Fruit fly (Drosophila melanogaster) whole organism, prepupa: Measurements from ENCODE around the gene CG5888.

Experiments used
- CG11762 ChIP-seq: fragments of 200-800 bp; sonication (Bioruptor generic); optimal IDR thresholded peaks from 3 replicates; lab custom pipeline; 2016; ENCODE audit warnings: missing biosample characterization, missing genetic modification characterization; ENCODE audit not compliant: insufficient read depth
- CG16779 ChIP-seq: fragments of 200-800 bp; sonication (Bioruptor generic); optimal IDR thresholded peaks from 3 replicates; lab custom pipeline; 2017; ENCODE audit warnings: missing biosample characterization, mild to moderate bottlenecking, missing genetic modification characterization
- CG3032 ChIP-seq: fragments of 200-800 bp; optimal IDR thresholded peaks from 2 replicates; lab custom pipeline; 2019; ENCODE audit warnings: missing biosample characterization, mild to moderate bottlenecking, missing genetic modification characterization, moderate library complexity
- CG31627 ChIP-seq: fragments of 200-800 bp; sonication (Bioruptor generic); optimal IDR thresholded peaks from 3 replicates; lab custom pipeline; 2016; ENCODE audit warnings: missing biosample characterization, missing genetic modification characterization
- CG32006 ChIP-seq: fragments of 200-800 bp; sonication (Bioruptor generic); optimal IDR thresholded peaks from 3 replicates; lab custom pipeline; 2017; ENCODE audit warnings: missing biosample characterization, mild to moderate bottlenecking, missing genetic modification characterization
- CG4318 ChIP-seq: fragments of 200-800 bp; sonication (Bioruptor generic); optimal IDR thresholded peaks from 3 replicates; lab custom pipeline; 2017; ENCODE audit warnings: missing biosample characterization, mild to moderate bottlenecking, missing genetic modification characterization
- CG6276 ChIP-seq: fragments of 200-800 bp; sonication (Bioruptor generic); optimal IDR thresholded peaks from 2 replicates; lab custom pipeline; 2017; ENCODE audit warnings: missing biosample characterization, mild to moderate bottlenecking, missing genetic modification characterization
- CG6792 ChIP-seq: fragments of 200-800 bp; sonication (Bioruptor generic); optimal IDR thresholded peaks from 3 replicates; lab custom pipeline; 2016; ENCODE audit warnings: missing biosample characterization, missing genetic modification characterization
- CG6808 ChIP-seq: fragments of 200-800 bp; sonication (Bioruptor generic); optimal IDR thresholded peaks from 3 replicates; lab custom pipeline; 2017; ENCODE audit warnings: missing biosample characterization, missing genetic modification characterization, mild to moderate bottlenecking, moderate library complexity, missing genetic modification reagents
- CG6854 ChIP-seq: fragments of 200-800 bp; sonication (Bioruptor generic); optimal IDR thresholded peaks from 2 replicates; lab custom pipeline; 2017; ENCODE audit warnings: missing biosample characterization, mild to moderate bottlenecking, missing genetic modification characterization
- CG7368 ChIP-seq: fragments of 200-800 bp; sonication (Bioruptor generic); optimal IDR thresholded peaks from 3 replicates; lab custom pipeline; 2016; ENCODE audit warnings: missing biosample characterization, missing genetic modification characterization
- CG8119 ChIP-seq: fragments of 200-800 bp; sonication (Bioruptor generic); IDR thresholded peaks from 3 replicates; pipeline ENCODE4 v1.3.6; 2022; ENCODE audit warnings: missing biosample characterization, missing genetic modification characterization
- CG8319 ChIP-seq: fragments of 200-800 bp; sonication (Bioruptor generic); optimal IDR thresholded peaks from 3 replicates; lab custom pipeline; 2016; ENCODE audit warnings: missing biosample characterization, missing genetic modification characterization
- Eip75B ChIP-seq: fragments of 200-800 bp; sonication (Bioruptor generic); optimal IDR thresholded peaks from 3 replicates; lab custom pipeline; 2016; ENCODE audit warnings: missing biosample characterization, missing genetic modification characterization
- Eip78C ChIP-seq: fragments of 200-800 bp; sonication (Bioruptor generic); peaks from one replicate; lab custom pipeline; 2016; ENCODE audit warnings: missing biosample characterization, missing genetic modification characterization
- Eip93F ChIP-seq: fragments of 200-800 bp; sonication (Bioruptor generic); optimal IDR thresholded peaks from 2 replicates; lab custom pipeline; 2016; ENCODE audit warnings: missing biosample characterization, mild to moderate bottlenecking, missing genetic modification characterization
- Ets21C ChIP-seq: fragments of 200-800 bp; sonication (Bioruptor generic); optimal IDR thresholded peaks from 3 replicates; lab custom pipeline; 2016; ENCODE audit warnings: missing biosample characterization, missing genetic modification characterization
- Ets96B ChIP-seq: fragments of 200-800 bp; optimal IDR thresholded peaks from 2 replicates; lab custom pipeline; 2019; ENCODE audit warnings: missing biosample characterization, mild to moderate bottlenecking, missing genetic modification characterization, moderate library complexity
- Gug ChIP-seq: fragments of 200-800 bp; sonication (Bioruptor generic); IDR thresholded peaks from 2 replicates; pipeline ENCODE4 v1.3.6; 2022; ENCODE audit warnings: missing biosample characterization, missing genetic modification characterization
- Hr39 ChIP-seq: fragments of 200-800 bp; sonication (Bioruptor generic); optimal IDR thresholded peaks from 2 replicates; lab custom pipeline; 2016; ENCODE audit warnings: missing biosample characterization, missing genetic modification characterization
- Hr4 ChIP-seq: fragments of 200-800 bp; sonication (Bioruptor generic); optimal IDR thresholded peaks from 3 replicates; lab custom pipeline; 2016; ENCODE audit warnings: missing biosample characterization, missing genetic modification characterization
- Met ChIP-seq: fragments of 200-800 bp; sonication (Bioruptor generic); optimal IDR thresholded peaks from 3 replicates; lab custom pipeline; 2016; ENCODE audit warnings: missing biosample characterization, missing genetic modification characterization
- Smox ChIP-seq: fragments of 200-800 bp; sonication (Bioruptor generic); optimal IDR thresholded peaks from 3 replicates; lab custom pipeline; 2016; ENCODE audit warnings: missing biosample characterization, missing genetic modification characterization
- Sox102F ChIP-seq: fragments of 200-800 bp; sonication (Bioruptor generic); optimal IDR thresholded peaks from 2 replicates; lab custom pipeline; 2016; ENCODE audit warnings: missing biosample characterization, mild to moderate bottlenecking, missing genetic modification characterization
- Sox14 ChIP-seq: fragments of 200-800 bp; sonication (Bioruptor generic); optimal IDR thresholded peaks from 3 replicates; lab custom pipeline; 2016; ENCODE audit warnings: missing biosample characterization, missing genetic modification characterization
- Sox15 ChIP-seq: fragments of 200-800 bp; sonication (Bioruptor generic); optimal IDR thresholded peaks from 3 replicates; lab custom pipeline; 2016; ENCODE audit warnings: missing biosample characterization, missing genetic modification characterization
- achi ChIP-seq: fragments of 200-800 bp; sonication (Bioruptor generic); optimal IDR thresholded peaks from 3 replicates; lab custom pipeline; 2016; ENCODE audit warnings: missing biosample characterization, missing genetic modification characterization
- acj6 ChIP-seq: fragments of 200-800 bp; sonication (Bioruptor generic); optimal IDR thresholded peaks from 3 replicates; lab custom pipeline; 2016; ENCODE audit warnings: missing biosample characterization, missing genetic modification characterization
- cyc ChIP-seq: fragments of 200-800 bp; sonication (Bioruptor generic); optimal IDR thresholded peaks from 3 replicates; lab custom pipeline; 2016; ENCODE audit warnings: missing biosample characterization, missing genetic modification characterization
- fd59A ChIP-seq: fragments of 200-800 bp; sonication (Bioruptor generic); optimal IDR thresholded peaks from 2 replicates; lab custom pipeline; 2017; ENCODE audit warnings: missing biosample characterization, mild to moderate bottlenecking, missing genetic modification characterization, missing genetic modification reagents
- fd85E ChIP-seq: fragments of 200-800 bp; sonication (Bioruptor generic); optimal IDR thresholded peaks from 3 replicates; lab custom pipeline; 2016; ENCODE audit warnings: missing biosample characterization, missing genetic modification characterization
- fkh ChIP-seq: fragments of 200-800 bp; sonication (Bioruptor generic); optimal IDR thresholded peaks from 3 replicates; lab custom pipeline; 2017; ENCODE audit warnings: missing biosample characterization, mild to moderate bottlenecking, missing genetic modification characterization, moderate library complexity
- lz ChIP-seq: fragments of 200-800 bp; sonication (Bioruptor generic); optimal IDR thresholded peaks from 3 replicates; lab custom pipeline; 2016; ENCODE audit warnings: missing biosample characterization, missing genetic modification characterization
- net ChIP-seq: fragments of 200-800 bp; sonication (Bioruptor generic); optimal IDR thresholded peaks from 3 replicates; lab custom pipeline; 2016; ENCODE audit warnings: missing biosample characterization, missing genetic modification characterization
- pdm3 ChIP-seq: fragments of 200-800 bp; sonication (Bioruptor generic); optimal IDR thresholded peaks from 3 replicates; lab custom pipeline; 2016; ENCODE audit warnings: missing biosample characterization, missing genetic modification characterization
- spab ChIP-seq: fragments of 200-800 bp; sonication (Bioruptor generic); optimal IDR thresholded peaks from 2 replicates; lab custom pipeline; 2017; ENCODE audit warnings: missing biosample characterization, mild to moderate bottlenecking, missing genetic modification characterization, missing genetic modification reagents
- ss ChIP-seq, 2 experiments: fragments of 200-800 bp; sonication (Bioruptor generic); optimal IDR thresholded peaks; 2 replicates in 1 of 2; 3 replicates in 1 of 2; lab custom pipeline; 2017 to 2018; ENCODE audit warnings: mild to moderate bottlenecking in 2 of 2, missing biosample characterization in 2 of 2, missing genetic modification characterization in 2 of 2, moderate library complexity in 1 of 2
- svp ChIP-seq: fragments of 200-800 bp; sonication (Bioruptor generic); peaks from one replicate; lab custom pipeline; 2016; ENCODE audit warnings: missing biosample characterization, missing genetic modification characterization
- vri ChIP-seq: fragments of 200-800 bp; sonication (Bioruptor generic); optimal IDR thresholded peaks from 3 replicates; lab custom pipeline; 2016; ENCODE audit warnings: missing biosample characterization, mild to moderate bottlenecking, missing genetic modification characterization

CG5888 gene

dm6 chr2L:16476517-16476916, 28.2 kb upstream of the CG5888 start (continued):
- TF ChIP-seq CG11762: peak; percentile 44
- peak; percentile 51 for TF ChIP-seq Sox102F (GFP tag; lab: Kevin White, UChicago)
- peak; percentile 52 for TF ChIP-seq Met
- TF ChIP-seq CG6808 (GFP tag; lab: Kevin White, UChicago): no peak
- TF ChIP-seq CG6276 (GFP tag; lab: Kevin White, UChicago): no peak
- TF ChIP-seq spab (GFP tag; lab: Kevin White, UChicago): peak; percentile 17
- TF ChIP-seq Hr4: peak; percentile 21
- peak; percentile 31 for TF ChIP-seq Eip75B (GFP tag; lab: Kevin White, UChicago)
- no peak for TF ChIP-seq Hr39 (GFP tag; lab: Kevin White, UChicago)
- TF ChIP-seq lz (GFP tag; lab: Kevin White, UChicago): peak; percentile 13
- peak; percentile 93 for TF ChIP-seq Eip78C (GFP tag; lab: Kevin White, UChicago)
- peak in 1 of 2 experiments; percentile 41 for TF ChIP-seq ss (GFP tag; optimal IDR thresholded peaks at IDR 0.05; lab: Kevin White, UChicago)
- TF ChIP-seq Gug (GFP tag; lab: Robert Waterston, UW): no peak
- peak; percentile 3 for TF ChIP-seq Ets96B (tag; lab: Kevin White, UChicago)
- no peak for TF ChIP-seq Sox15
- no peak for TF ChIP-seq CG8319 (GFP tag; lab: Kevin White, UChicago)
- TF ChIP-seq CG16779 (tag; lab: Kevin White, UChicago): no peak
- TF ChIP-seq Eip93F (GFP tag; lab: Kevin White, UChicago): no peak

dm6 chr2L:16472184-16472583, 23.9 kb upstream of the CG5888 start:
- TF ChIP-seq achi (GFP tag; lab: Kevin White, UChicago) (no peak), CG6854 (no peak)
- TF ChIP-seq, all 60 proteins: peak for 0

dm6 chr2L:16469749-16470148, 21.5 kb upstream of the CG5888 start:
- no peak for TF ChIP-seq Ets96B (tag; lab: Kevin White, UChicago)
- no peak for TF ChIP-seq Smox (GFP tag; lab: Kevin White, UChicago)
- no peak for TF ChIP-seq CG7368 (GFP tag; lab: Kevin White, UChicago)
- TF ChIP-seq Sox15: no peak
- TF ChIP-seq svp (GFP tag; lab: Kevin White, UChicago): peak; percentile 30
- TF ChIP-seq Sox14 (GFP tag; lab: Kevin White, UChicago): no peak
- TF ChIP-seq Eip78C (GFP tag; lab: Kevin White, UChicago): peak; percentile 56
- TF ChIP-seq CG8319 (GFP tag; lab: Kevin White, UChicago): no peak
- no peak for TF ChIP-seq fd85E (GFP tag; lab: Kevin White, UChicago)
- no peak for TF ChIP-seq cyc (GFP tag; lab: Kevin White, UChicago)
- TF ChIP-seq CG31627 (GFP tag; lab: Kevin White, UChicago): no peak
- TF ChIP-seq achi (GFP tag; lab: Kevin White, UChicago): peak; percentile 12
- no peak for TF ChIP-seq CG6792 (GFP tag; lab: Kevin White, UChicago)
- TF ChIP-seq CG4318: peak; percentile 4
- no peak for TF ChIP-seq fd59A
- peak; percentile 42; the same call in 1 of the 3 replicates for TF ChIP-seq CG8119
- no peak for TF ChIP-seq pdm3 (GFP tag; lab: Kevin White, UChicago)
- TF ChIP-seq CG11762: no peak
- no peak for TF ChIP-seq fkh (GFP tag; lab: Kevin White, UChicago)
- no peak for TF ChIP-seq CG3032
- TF ChIP-seq Ets21C (GFP tag; lab: Kevin White, UChicago): no peak
- TF ChIP-seq Eip93F (GFP tag; lab: Kevin White, UChicago): no peak
- peak; percentile 4 for TF ChIP-seq Hr4
- TF ChIP-seq CG32006: peak; percentile 59
- TF ChIP-seq acj6 (GFP tag; lab: Kevin White, UChicago): no peak
- TF ChIP-seq ss (GFP tag; optimal IDR thresholded peaks at IDR 0.05; lab: Kevin White, UChicago): no peak

- no peak for TF ChIP-seq net (GFP tag; lab: Kevin White, UChicago)
- peak; percentile 34 for TF ChIP-seq vri (GFP tag; lab: Kevin White, UChicago)
- TF ChIP-seq Sox15: no peak
- TF ChIP-seq ss (GFP tag; optimal IDR thresholded peaks at IDR 0.05; lab: Kevin White, UChicago): peak in 1 of 2 experiments; percentile 90
- TF ChIP-seq Eip78C (GFP tag; lab: Kevin White, UChicago): peak; percentile 42
Observed at dm6 chr2L:16463657-16464056, 15.4 kb upstream of the CG5888 start.
